Worm (Caenorhabditis elegans): ENCODE data around the gene dpm-3.

Gene dpm-3

DNA sequence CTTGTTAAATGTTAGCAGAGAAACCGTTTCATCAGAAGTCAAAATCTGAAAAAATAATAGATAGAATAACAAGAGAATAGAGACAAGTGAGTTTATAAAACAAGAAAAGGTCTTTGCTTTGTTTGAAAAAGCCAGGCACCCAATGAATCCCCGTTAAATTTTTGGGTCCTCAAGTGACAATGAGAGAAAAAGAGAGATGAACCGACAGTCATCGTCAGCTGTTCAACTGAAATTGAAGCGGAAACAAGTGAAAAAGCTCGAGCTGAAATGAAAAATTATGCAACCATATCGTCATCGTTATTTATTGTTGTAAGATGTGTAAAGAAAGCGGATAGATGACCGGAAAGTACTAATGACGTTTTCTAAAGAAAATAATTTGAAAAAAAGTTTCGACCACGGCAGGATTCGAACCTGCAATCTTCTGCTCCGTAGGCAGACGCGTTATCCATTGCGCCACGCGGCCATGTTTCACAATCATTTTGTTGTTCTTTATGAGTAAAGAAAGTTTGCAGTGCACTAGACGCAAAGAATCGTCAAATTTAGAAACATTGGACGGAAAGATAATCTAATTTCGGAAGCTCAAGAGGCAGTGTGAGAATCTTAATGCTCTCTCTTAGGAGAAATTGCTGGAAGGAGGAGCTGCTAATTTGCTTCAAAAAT is 26.3 kb downstream of the dpm-3 start, which contains the start of gene F08G5.3 (continued):
- TF ChIP-seq zag-1 (tag; optimal IDR thresholded peaks at IDR 0.05) (no peak), mes-2 (tag; optimal IDR thresholded peaks at IDR 0.05; ENCODE audit: poor library complexity, severe bottlenecking) (peak; percentile 73), mep-1 (tag; optimal IDR thresholded peaks at IDR 0.05) (peak; percentile 49), lin-38 (GFP tag; IDR thresholded peaks at IDR 0.05) (peak; percentile 82), hlh-30 (tag; optimal IDR thresholded peaks at IDR 0.05; ENCODE audit: insufficient read depth) (peak; percentile 59), madf-9 (GFP tag; conservative IDR thresholded peaks at IDR 0.05) (no peak), Y75B8A.6 (GFP tag; IDR thresholded peaks at IDR 0.05) (0 out of 2 replicates have a peak, but pooled peaks have one; percentile 53), F37D6.2 (tag; optimal IDR thresholded peaks at IDR 0.05) (no peak), egl-27 (tag; optimal IDR thresholded peaks at IDR 0.05) (no peak), daf-8 (GFP tag; IDR thresholded peaks at IDR 0.05) (no peak), aly-2 (tag; optimal IDR thresholded peaks at IDR 0.05) (no peak), fkh-10 (GFP tag; optimal IDR thresholded peaks at IDR 0.05) (no peak), nhr-10 (tag; optimal IDR thresholded peaks at IDR 0.05) (no peak), ces-1 (GFP tag; optimal IDR thresholded peaks at IDR 0.05) (no peak), spr-1 (tag; optimal IDR thresholded peaks at IDR 0.05) (no peak), mdt-29 (GFP tag; IDR thresholded peaks at IDR 0.05) (peak; percentile 72; the same call in 1 of the 2 replicates)

ce11 chrIV:12419291-12419690 is 27.9 kb downstream of the dpm-3 start:
- no peak for TF ChIP-seq php-3 (GFP tag; IDR thresholded peaks at IDR 0.05)
- no peak for TF ChIP-seq vab-7 (GFP tag; IDR thresholded peaks at IDR 0.05)
- no peak for TF ChIP-seq nhr-76 (tag; optimal IDR thresholded peaks at IDR 0.05)
- TF ChIP-seq zip-11 (GFP tag; IDR thresholded peaks at IDR 0.05), result no peak
- peak; percentile 14 for TF ChIP-seq mep-1 (tag; optimal IDR thresholded peaks at IDR 0.05)
- TF ChIP-seq fkh-10 (GFP tag; optimal IDR thresholded peaks at IDR 0.05), result peak; percentile 54
- TF ChIP-seq mdt-29 (GFP tag; IDR thresholded peaks at IDR 0.05), result no peak
- no peak for TF ChIP-seq attf-4 (tag; optimal IDR thresholded peaks at IDR 0.05)
- TF ChIP-seq madf-9 (GFP tag; conservative IDR thresholded peaks at IDR 0.05), result no peak
- no peak for TF ChIP-seq cey-2 (tag; optimal IDR thresholded peaks at IDR 0.05; ENCODE audit: borderline replicate concordance, insufficient read depth)

- no peak for TF ChIP-seq attf-4 (tag; optimal IDR thresholded peaks at IDR 0.05)
- no peak for TF ChIP-seq Y5F2A.4 (GFP tag; optimal IDR thresholded peaks at IDR 0.05)
- TF ChIP-seq rbr-2 (tag; optimal IDR thresholded peaks at IDR 0.05), result no peak
- TF ChIP-seq ztf-11 (tag; optimal IDR thresholded peaks at IDR 0.05), result no peak
- no peak for TF ChIP-seq lin-15B (tag; optimal IDR thresholded peaks at IDR 0.05)
- TF ChIP-seq dmd-6 (GFP tag; IDR thresholded peaks at IDR 0.05), result peak; percentile 54
- TF ChIP-seq nhr-77 (tag; optimal IDR thresholded peaks at IDR 0.05), result peak; percentile 46
- no peak for TF ChIP-seq F10B5.3 (tag; optimal IDR thresholded peaks at IDR 0.05)
- no peak for TF ChIP-seq nhr-42 (GFP tag; IDR thresholded peaks at IDR 0.05)
- no peak for TF ChIP-seq unc-130 (GFP tag; optimal IDR thresholded peaks at IDR 0.05)
- no peak for TF ChIP-seq lim-7 (GFP tag; IDR thresholded peaks at IDR 0.05)
- no peak for TF ChIP-seq mdl-1 (tag; optimal IDR thresholded peaks at IDR 0.05)
- no peak for TF ChIP-seq mes-2 (tag; optimal IDR thresholded peaks at IDR 0.05; ENCODE audit: poor library complexity, severe bottlenecking)
- no peak for TF ChIP-seq duxl-1 (tag; optimal IDR thresholded peaks at IDR 0.05; ENCODE audit: poor library complexity)
- TF ChIP-seq daf-16 (GFP tag; optimal IDR thresholded peaks at IDR 0.05), result no peak
- TF ChIP-seq daf-16 (tag; optimal IDR thresholded peaks at IDR 0.05), result peak; percentile 74
- no peak for TF ChIP-seq aly-2 (tag; optimal IDR thresholded peaks at IDR 0.05)
- TF ChIP-seq zip-2 (tag; optimal IDR thresholded peaks at IDR 0.05), result no peak
- TF ChIP-seq dve-1 (tag; optimal IDR thresholded peaks at IDR 0.05; ENCODE audit: insufficient read depth), result peak; percentile 67
- no peak for TF ChIP-seq php-3 (GFP tag; IDR thresholded peaks at IDR 0.05)
- no peak for TF ChIP-seq ceh-44 (GFP tag; IDR thresholded peaks at IDR 0.05)
- no peak for TF ChIP-seq nhr-237 (tag; optimal IDR thresholded peaks at IDR 0.05)
- TF ChIP-seq pqm-1 (tag; optimal IDR thresholded peaks at IDR 0.05), result peak; percentile 76
- no peak for TF ChIP-seq spr-3 (GFP tag; optimal IDR thresholded peaks at IDR 0.05)
- TF ChIP-seq dmd-8 (GFP tag; IDR thresholded peaks at IDR 0.05), result no peak
- TF ChIP-seq tra-1 (GFP tag; IDR thresholded peaks at IDR 0.05), result no peak
- no peak for TF ChIP-seq ceh-28 (tag; optimal IDR thresholded peaks at IDR 0.05)
- TF ChIP-seq unc-62 (GFP tag; optimal IDR thresholded peaks at IDR 0.05 in 1 of 2), result no peak
- TF ChIP-seq unc-62 (tag; optimal IDR thresholded peaks at IDR 0.05), result no peak
- TF ChIP-seq F37D6.2 (tag; optimal IDR thresholded peaks at IDR 0.05), result no peak
- peak; percentile 72 for TF ChIP-seq nhr-28 (tag; optimal IDR thresholded peaks at IDR 0.05)
These were observed 29.1 kb downstream of the dpm-3 start, which contains the start of gene ugt-65 for ce11 chrIV:12420455-12420854. TSS of gene ugt-65 (plus strand) at chrIV:12420683.

Measured in whole organism, L4 larva.